Fruit fly (Drosophila melanogaster) Kc167 (cell line): ENCODE measurements around the gene Dyro.

Experiments used
- Myc ChIP-seq: fragments of >200 bp; optimal IDR thresholded peaks from 2 replicates; lab custom pipeline; 2017; ENCODE audit warnings: missing external identifiers
- Sin3A ChIP-seq: fragments of >200 bp; optimal IDR thresholded peaks from 2 replicates; lab custom pipeline; 2018; ENCODE audit warnings: missing external identifiers
- h ChIP-seq: fragments of >200 bp; optimal IDR thresholded peaks from 3 replicates; lab custom pipeline; 2018; ENCODE audit warnings: missing external identifiers
- insv ChIP-seq: fragments of >200 bp; optimal IDR thresholded peaks from 3 replicates; lab custom pipeline; 2018; ENCODE audit warnings: missing external identifiers
- psq ChIP-seq: fragments of >200 bp; optimal IDR thresholded peaks from 2 replicates; lab custom pipeline; 2017; ENCODE audit warnings: missing external identifiers
- ttk ChIP-seq: sonication (Bioruptor generic); optimal IDR thresholded peaks from 2 replicates; lab custom pipeline; 2017; ENCODE audit warnings: missing external identifiers

DNA sequence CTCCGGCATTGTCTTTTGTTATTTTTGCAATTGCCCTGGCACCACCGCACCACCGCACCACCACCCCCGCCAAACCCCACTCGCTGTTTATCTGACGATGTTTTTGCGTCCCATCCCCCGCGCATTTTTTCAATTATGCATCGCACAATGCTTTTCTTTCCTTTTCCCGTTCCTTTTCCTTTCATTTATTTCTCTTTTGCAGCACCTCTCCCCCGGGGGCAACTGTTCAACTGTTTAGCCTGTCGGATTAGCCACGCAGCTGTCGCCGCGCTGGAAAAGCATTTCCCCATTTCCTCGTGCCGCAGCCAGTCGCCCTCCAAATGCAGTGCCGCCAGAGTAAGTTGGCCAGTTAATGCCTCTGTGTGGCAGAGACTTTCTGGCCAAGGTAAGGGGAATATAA, 3.5 kb upstream of the Dyro start:
- TF ChIP-seq ttk (lab: Kevin White, UChicago) (no peak), h (no peak), psq (lab: Kevin White, UChicago) (no peak), Sin3A (lab: Kevin White, UChicago) (no peak), insv (lab: Kevin White, UChicago) (no peak), Myc (lab: Kevin White, UChicago) (no peak)
